Worm (Caenorhabditis elegans) whole organism, young adult: ENCODE measurements around the gene abt-1.

Source experiments
- C06A6.2 ChIP-seq: fragments of 200-800 bp; sonication (Bioruptor generic); conservative IDR thresholded peaks from 2 replicates; pipeline ENCODE4 v1.3.6; 2022; ENCODE audit warnings: missing genetic modification characterization, missing compliant biosample characterization
- D2030.7 ChIP-seq: fragments of 200-800 bp; sonication (Bioruptor generic); IDR thresholded peaks from 2 replicates; pipeline ENCODE4 v1.3.6; 2022; ENCODE audit warnings: missing genetic modification reagents, missing genetic modification characterization, missing compliant biosample characterization
- F52B5.7 ChIP-seq: sonication (generic microtip); optimal IDR thresholded peaks from 2 replicates; lab custom pipeline; 2016; ENCODE audit warnings: mild to moderate bottlenecking, missing genetic modification characterization, missing compliant biosample characterization
- F57A8.1 ChIP-seq: fragments of 200-800 bp; sonication (Bioruptor generic); optimal IDR thresholded peaks from 2 replicates; lab custom pipeline; 2018; ENCODE audit warnings: mild to moderate bottlenecking, missing genetic modification characterization, moderate library complexity, missing compliant biosample characterization
- F57C9.4 ChIP-seq: sonication (generic microtip); optimal IDR thresholded peaks from 2 replicates; lab custom pipeline; 2017; ENCODE audit warnings: mild to moderate bottlenecking, missing genetic modification characterization, missing compliant biosample characterization
- T07F8.4 ChIP-seq: sonication (generic microtip); optimal IDR thresholded peaks from 2 replicates; lab custom pipeline; 2016; ENCODE audit warnings: mild to moderate bottlenecking, missing genetic modification characterization, moderate library complexity, missing compliant biosample characterization
- aptf-3 ChIP-seq: fragments of 200-800 bp; sonication (Bioruptor generic); IDR thresholded peaks from 2 replicates; pipeline ENCODE4 v1.3.6; 2022; ENCODE audit warnings: missing genetic modification characterization, missing compliant biosample characterization
- attf-6 ChIP-seq: fragments of 200-800 bp; sonication (Bioruptor generic); IDR thresholded peaks from 2 replicates; pipeline ENCODE4 v1.3.6; 2022; ENCODE audit warnings: missing genetic modification reagents, missing genetic modification characterization, missing compliant biosample characterization
- bed-2 ChIP-seq: fragments of 200-800 bp; sonication (Bioruptor generic); IDR thresholded peaks from 2 replicates; pipeline ENCODE4 v1.3.6; 2022; ENCODE audit warnings: missing genetic modification reagents, missing genetic modification characterization, missing compliant biosample characterization
- ccch-3 ChIP-seq: fragments of 200-800 bp; sonication (Bioruptor generic); optimal IDR thresholded peaks from 2 replicates; lab custom pipeline; 2018; ENCODE audit warnings: mild to moderate bottlenecking, missing genetic modification characterization, missing compliant biosample characterization
- ceh-27 ChIP-seq: fragments of 200-800 bp; sonication (Bioruptor generic); optimal IDR thresholded peaks from 2 replicates; lab custom pipeline; 2018; ENCODE audit warnings: mild to moderate bottlenecking, missing genetic modification characterization, moderate library complexity, missing compliant biosample characterization
- ceh-58 ChIP-seq: fragments of 200-800 bp; sonication (Bioruptor generic); IDR thresholded peaks from 2 replicates; pipeline ENCODE4 v1.3.6; 2022; ENCODE audit warnings: missing genetic modification characterization, missing compliant biosample characterization
- die-1 ChIP-seq: sonication (generic microtip); optimal IDR thresholded peaks from 2 replicates; lab custom pipeline; 2016; ENCODE audit warnings: missing genotype, mild to moderate bottlenecking, missing genetic modification characterization, missing compliant biosample characterization
- dox-1 ChIP-seq: fragments of 200-800 bp; sonication (Bioruptor generic); IDR thresholded peaks from 2 replicates; pipeline ENCODE4 v1.3.6; 2022; ENCODE audit warnings: missing genetic modification reagents, missing genetic modification characterization, missing compliant biosample characterization
- egrh-3 ChIP-seq: fragments of 200-800 bp; sonication (Bioruptor generic); IDR thresholded peaks from 2 replicates; pipeline ENCODE4 v1.3.6; 2022; ENCODE audit warnings: missing genetic modification reagents, missing genetic modification characterization, missing compliant biosample characterization
- ets-4 ChIP-seq: fragments of 200-800 bp; sonication (Bioruptor generic); optimal IDR thresholded peaks from 2 replicates; lab custom pipeline; 2018; ENCODE audit warnings: mild to moderate bottlenecking, missing genetic modification characterization, missing compliant biosample characterization
- hmg-1.2 ChIP-seq: fragments of 200-800 bp; sonication (Bioruptor generic); IDR thresholded peaks from 2 replicates; pipeline ENCODE4 v1.3.6; 2022; ENCODE audit warnings: missing genetic modification reagents, missing genetic modification characterization, missing compliant biosample characterization
- lag-1 ChIP-seq: fragments of 200-800 bp; sonication (Bioruptor generic); IDR thresholded peaks from 2 replicates; pipeline ENCODE4 v1.3.6; 2022; ENCODE audit warnings: missing genetic modification reagents, missing genetic modification characterization, missing compliant biosample characterization
- let-526 ChIP-seq: fragments of 200-800 bp; sonication (Bioruptor generic); IDR thresholded peaks from 2 replicates; pipeline ENCODE4 v1.3.6; 2022; ENCODE audit warnings: missing genetic modification reagents, missing genetic modification characterization, missing compliant biosample characterization
- let-607 ChIP-seq, 2 experiments: fragments of 200-800 bp in 1 of 2; sonication (Bioruptor generic) in 1 of 2; sonication (generic microtip) in 1 of 2; optimal IDR thresholded peaks; 2 replicates each; lab custom pipeline; 2016 to 2018; ENCODE audit warnings: mild to moderate bottlenecking in 2 of 2, missing compliant biosample characterization in 2 of 2, missing genetic modification characterization in 2 of 2, moderate library complexity in 2 of 2, missing genotype in 1 of 2
- lin-26 ChIP-seq: fragments of 200-800 bp; sonication (Bioruptor generic); IDR thresholded peaks from 2 replicates; pipeline ENCODE4 v1.3.6; 2022; ENCODE audit warnings: missing genetic modification reagents, missing genetic modification characterization, missing compliant biosample characterization
- lin-35 ChIP-seq, 3 experiments: fragments of 150-350 bp in 2 of 3; sonication (generic microtip) in 1 of 3; optimal IDR thresholded peaks; 2 replicates each; lab custom pipeline; 2014 to 2018; ENCODE audit warnings: missing biosample characterization in 3 of 3, missing genetic modification characterization in 3 of 3, missing genetic modification reagents in 3 of 3
- lin-40 ChIP-seq: sonication (generic microtip); optimal IDR thresholded peaks from 2 replicates; lab custom pipeline; 2016; ENCODE audit warnings: missing genetic modification characterization, mild to moderate bottlenecking, missing compliant biosample characterization, missing genotype, missing genetic modification reagents
- lir-1 ChIP-seq: fragments of 200-800 bp; sonication (Bioruptor generic); conservative IDR thresholded peaks from 2 replicates; pipeline ENCODE4 v1.3.6; 2022; ENCODE audit warnings: missing genetic modification reagents, missing genetic modification characterization, missing compliant biosample characterization
- madf-3 ChIP-seq: fragments of 200-800 bp; sonication (Bioruptor generic); IDR thresholded peaks from 2 replicates; pipeline ENCODE4 v1.3.6; 2022; ENCODE audit warnings: missing genetic modification reagents, missing genetic modification characterization, missing compliant biosample characterization
- mcd-1 ChIP-seq: fragments of 200-800 bp; sonication (Bioruptor generic); IDR thresholded peaks from 2 replicates; pipeline ENCODE4 v1.3.6; 2022; ENCODE audit warnings: missing genetic modification reagents, missing genetic modification characterization, missing compliant biosample characterization
- nfya-2 ChIP-seq: fragments of 200-800 bp; sonication (Bioruptor generic); IDR thresholded peaks from 2 replicates; pipeline ENCODE4 v1.3.6; 2022; ENCODE audit warnings: missing genetic modification reagents, missing genetic modification characterization, missing compliant biosample characterization
- nhr-120 ChIP-seq: fragments of 200-800 bp; sonication (Bioruptor generic); IDR thresholded peaks from 2 replicates; pipeline ENCODE4 v1.3.6; 2022; ENCODE audit warnings: missing genetic modification characterization, missing compliant biosample characterization
- nhr-179 ChIP-seq: sonication (generic microtip); optimal IDR thresholded peaks from 2 replicates; lab custom pipeline; 2016; ENCODE audit warnings: mild to moderate bottlenecking, missing genetic modification characterization, missing compliant biosample characterization
- nhr-27 ChIP-seq: fragments of 200-800 bp; sonication (Bioruptor generic); optimal IDR thresholded peaks from 2 replicates; lab custom pipeline; 2018; ENCODE audit warnings: mild to moderate bottlenecking, missing genetic modification characterization, moderate library complexity, missing compliant biosample characterization
- pbrm-1 ChIP-seq: fragments of 200-800 bp; sonication (Bioruptor generic); IDR thresholded peaks from 2 replicates; pipeline ENCODE4 v1.3.6; 2022; ENCODE audit warnings: missing genetic modification reagents, missing genetic modification characterization, missing compliant biosample characterization
- rec-8 ChIP-seq, 2 experiments: sonication (generic microtip); optimal IDR thresholded peaks; 2 replicates each; lab custom pipeline; 2016; ENCODE audit warnings: mild to moderate bottlenecking in 2 of 2, missing genetic modification characterization in 2 of 2, missing genetic modification reagents in 2 of 2, missing genotype in 2 of 2, missing biosample characterization in 1 of 2, missing compliant biosample characterization in 1 of 2, moderate library complexity in 1 of 2
- repo-1 ChIP-seq: sonication (generic microtip); optimal IDR thresholded peaks from 2 replicates; lab custom pipeline; 2017; ENCODE audit warnings: mild to moderate bottlenecking, missing genetic modification characterization, missing compliant biosample characterization
- rpc-1 ChIP-seq, 2 experiments: fragments of 150-350 bp in 1 of 2; sonication (generic microtip) in 1 of 2; optimal IDR thresholded peaks; 2 replicates each; lab custom pipeline; 2014 to 2018; ENCODE audit warnings: missing biosample characterization in 1 of 2, missing genetic modification characterization in 1 of 2, missing genetic modification reagents in 1 of 2, missing genotype in 1 of 2
- sdz-38 ChIP-seq: sonication (generic microtip); optimal IDR thresholded peaks from 2 replicates; lab custom pipeline; 2016; ENCODE audit warnings: missing genotype, missing genetic modification characterization, missing compliant biosample characterization
- sea-2 ChIP-seq: fragments of 200-800 bp; sonication (Bioruptor generic); IDR thresholded peaks from 2 replicates; pipeline ENCODE4 v1.3.6; 2022; ENCODE audit warnings: missing genetic modification characterization, missing compliant biosample characterization
- snpc-3.4 ChIP-seq: sonication (generic microtip); optimal IDR thresholded peaks from 2 replicates; lab custom pipeline; 2017; ENCODE audit warnings: missing genetic modification characterization, mild to moderate bottlenecking, missing compliant biosample characterization, antibody characterized with exemption, moderate library complexity, missing genotype, missing genetic modification reagents
- tlf-1 ChIP-seq: fragments of 200-800 bp; sonication (Bioruptor generic); optimal IDR thresholded peaks from 2 replicates; lab custom pipeline; 2018; ENCODE audit warnings: mild to moderate bottlenecking, missing genetic modification characterization, missing compliant biosample characterization
- xnd-1 ChIP-seq: sonication (generic microtip); optimal IDR thresholded peaks from 2 replicates; lab custom pipeline; 2016; ENCODE audit warnings: missing genotype, missing genetic modification reagents, missing genetic modification characterization, missing compliant biosample characterization
- zfh-2 ChIP-seq: fragments of 200-800 bp; sonication (Bioruptor generic); conservative IDR thresholded peaks from 2 replicates; pipeline ENCODE4 v1.3.6; 2022; ENCODE audit warnings: missing genetic modification reagents, missing genetic modification characterization, missing compliant biosample characterization
- ztf-22 ChIP-seq: fragments of 200-800 bp; sonication (Bioruptor generic); optimal IDR thresholded peaks from 2 replicates; lab custom pipeline; 2018; ENCODE audit warnings: mild to moderate bottlenecking, missing genetic modification characterization, moderate library complexity, missing compliant biosample characterization
- ztf-26 ChIP-seq: sonication (generic microtip); optimal IDR thresholded peaks from 2 replicates; lab custom pipeline; 2017; ENCODE audit warnings: missing genetic modification characterization, missing compliant biosample characterization

The abt-1 gene

ce11 chrIV:10219208-10219607 is 4.5 kb upstream of the abt-1 start, which contains the start of gene qns-1:
Gene qns-1, minus strand, starts transcription at chrIV:10219308.
- TF ChIP-seq lin-35 (GFP tag; optimal IDR thresholded peaks at IDR 0.05; lab: Kevin White, UChicago) (peak in 1 of 3 experiments; percentile 12), snpc-3.4 (peak; percentile 15), D2030.7 (GFP tag; lab: Robert Waterston, UW) (no peak)
- TF ChIP-seq, all 124 proteins: peak for 2

- TF ChIP-seq dox-1 (peak; percentile 34; the same call in 1 of the 2 replicates), zfh-2 (GFP tag; lab: Robert Waterston, UW) (peak; percentile 90), attf-6 (GFP tag; lab: Robert Waterston, UW) (no peak), ztf-22 (GFP tag; lab: Kevin White, UChicago) (no peak), ztf-26 (tag; lab: Kevin White, UChicago) (peak; percentile 95), repo-1 (tag; lab: Kevin White, UChicago) (peak; percentile 11), egrh-3 (peak; percentile 88), die-1 (tag; lab: Kevin White, UChicago) (no peak), bed-2 (GFP tag; lab: Robert Waterston, UW) (no peak), lin-26 (GFP tag; lab: Robert Waterston, UW) (peak; percentile 90), nhr-179 (tag; lab: Kevin White, UChicago) (no peak), F52B5.7 (tag; lab: Kevin White, UChicago) (no peak), lin-40 (tag; lab: Kevin White, UChicago) (peak; percentile 63), mcd-1 (GFP tag; lab: Robert Waterston, UW) (peak; percentile 30; the same call in 1 of the 2 replicates), let-607 (tag; optimal IDR thresholded peaks at IDR 0.05; lab: Kevin White, UChicago) (peak in 1 of 2 experiments; percentile 36), C06A6.2 (GFP tag; lab: Robert Waterston, UW) (peak; percentile 29; the same call in 1 of the 2 replicates), nfya-2 (GFP tag; lab: Robert Waterston, UW) (0 out of 2 replicates have a peak, but pooled peaks have one; percentile 40), pbrm-1 (GFP tag; lab: Robert Waterston, UW) (peak; percentile 49; the same call in 1 of the 2 replicates)
These were observed 2.1 kb upstream of the abt-1 start for ce11 chrIV:10216704-10217296.

- no peak for TF ChIP-seq F57A8.1 (GFP tag; lab: Kevin White, UChicago)
- no peak for TF ChIP-seq tlf-1 (GFP tag; lab: Kevin White, UChicago)
- TF ChIP-seq madf-3 (GFP tag; lab: Robert Waterston, UW): no peak
- no peak for TF ChIP-seq nhr-27
- no peak for TF ChIP-seq rec-8 (tag; optimal IDR thresholded peaks at IDR 0.05; lab: Kevin White, UChicago)
- TF ChIP-seq ccch-3 (GFP tag; lab: Kevin White, UChicago): no peak
- TF ChIP-seq repo-1 (tag; lab: Kevin White, UChicago): no peak
- no peak for TF ChIP-seq hmg-1.2
- no peak for TF ChIP-seq nhr-120 (GFP tag; lab: Robert Waterston, UW)
- TF ChIP-seq D2030.7 (GFP tag; lab: Robert Waterston, UW): no peak
These were observed 1.4 kb upstream of the abt-1 start, which contains the start of gene col-124 for ce11 chrIV:10216078-10216477. Gene col-124, plus strand, starts transcription at chrIV:10216451.

- TF ChIP-seq lir-1 (GFP tag; lab: Robert Waterston, UW) (no peak), ceh-58 (GFP tag; lab: Robert Waterston, UW) (no peak), let-526 (GFP tag; lab: Robert Waterston, UW) (no peak), F57C9.4 (tag; lab: Kevin White, UChicago) (no peak), sdz-38 (tag; lab: Kevin White, UChicago) (no peak), aptf-3 (GFP tag; lab: Robert Waterston, UW) (no peak), T07F8.4 (tag; lab: Kevin White, UChicago) (no peak), snpc-3.4 (no peak), xnd-1 (tag; lab: Kevin White, UChicago) (no peak), nhr-179 (tag; lab: Kevin White, UChicago) (no peak), rpc-1 (optimal IDR thresholded peaks at IDR 0.05; lab: Kevin White, UChicago) (no peak), rpc-1 (tag; optimal IDR thresholded peaks at IDR 0.05; lab: Kevin White, UChicago) (no peak), sea-2 (GFP tag; lab: Robert Waterston, UW) (no peak), ets-4 (GFP tag; lab: Kevin White, UChicago) (no peak), ccch-3 (GFP tag; lab: Kevin White, UChicago) (no peak), lag-1 (GFP tag; lab: Robert Waterston, UW) (no peak), ceh-27 (GFP tag; lab: Kevin White, UChicago) (no peak), ztf-26 (tag; lab: Kevin White, UChicago) (no peak)
These were observed 682 bp upstream of the abt-1 start for ce11 chrIV:10215393-10215792.
